Worm (Caenorhabditis elegans) whole organism, mixed stage, embryonic: ENCODE measurements around the gene C15H9.4.
A peak's percentile ranks its signal among the peaks of the same experiment; 100 is the strongest.

Source experiments
- elt-3 ChIP-seq: fragments of 150-350 bp; optimal IDR thresholded peaks from 2 replicates; lab custom pipeline; 2014; ENCODE audit warnings: missing biosample characterization, missing genetic modification characterization
- lin-13 ChIP-seq: fragments of 150-350 bp; optimal IDR thresholded peaks from 2 replicates; lab custom pipeline; 2014; ENCODE audit warnings: missing biosample characterization, missing genetic modification characterization
- nhr-237 ChIP-seq: fragments of 150-350 bp; optimal IDR thresholded peaks from 2 replicates; lab custom pipeline; 2014; ENCODE audit warnings: missing biosample characterization, missing genetic modification characterization
- ztf-11 ChIP-seq: fragments of 150-350 bp; optimal IDR thresholded peaks from 2 replicates; lab custom pipeline; 2014; ENCODE audit warnings: missing biosample characterization, missing genetic modification characterization

ce11 chrX:6097551-6097950 lies at the start of gene C15H9.4:
- no peak for TF ChIP-seq ztf-11
- peak; percentile 57 for TF ChIP-seq lin-13
- no peak for TF ChIP-seq nhr-237 (tag; lab: Kevin White, UChicago)
- no peak for TF ChIP-seq elt-3 (tag; lab: Kevin White, UChicago)
